Worm (Caenorhabditis elegans) whole organism, young adult: Measurements from ENCODE around the gene hsp-12.2.

Experiments used
- F49E8.2 ChIP-seq: sonication (generic microtip); optimal IDR thresholded peaks from 3 replicates; lab custom pipeline; 2017; ENCODE audit warnings: missing genetic modification characterization, mild to moderate bottlenecking, missing compliant biosample characterization, antibody characterized with exemption, moderate library complexity; ENCODE audit not compliant: insufficient read depth
- ama-1 ChIP-seq, 3 experiments: fragments of 150-350 bp in 1 of 3; sonication (generic microtip) in 2 of 3; optimal IDR thresholded peaks; 2 replicates each; lab custom pipeline; 2014 to 2018; ENCODE audit warnings: missing biosample characterization in 2 of 3, missing genetic modification characterization in 2 of 3, missing genetic modification reagents in 2 of 3
- lin-35 ChIP-seq, 3 experiments: fragments of 150-350 bp in 2 of 3; sonication (generic microtip) in 1 of 3; optimal IDR thresholded peaks; 2 replicates each; lab custom pipeline; 2014 to 2018; ENCODE audit warnings: missing biosample characterization in 3 of 3, missing genetic modification characterization in 3 of 3, missing genetic modification reagents in 3 of 3
- nhr-80 ChIP-seq: sonication (generic microtip); optimal IDR thresholded peaks from 2 replicates; lab custom pipeline; 2016; ENCODE audit warnings: missing genetic modification characterization, missing compliant biosample characterization
- xnd-1 ChIP-seq: sonication (generic microtip); optimal IDR thresholded peaks from 2 replicates; lab custom pipeline; 2016; ENCODE audit warnings: missing genotype, missing genetic modification reagents, missing genetic modification characterization, missing compliant biosample characterization

- no peak for TF ChIP-seq ama-1 (optimal IDR thresholded peaks at IDR 0.05; lab: Kevin White, UChicago)
- no peak for TF ChIP-seq ama-1 (GFP tag; optimal IDR thresholded peaks at IDR 0.05; lab: Kevin White, UChicago)
- no peak for TF ChIP-seq lin-35 (GFP tag; optimal IDR thresholded peaks at IDR 0.05; lab: Kevin White, UChicago)
- no peak for TF ChIP-seq F49E8.2
- TF ChIP-seq xnd-1 (tag; lab: Kevin White, UChicago): no peak
- TF ChIP-seq nhr-80 (tag; lab: Kevin White, UChicago): peak; percentile 55
Measured at ce11 chrIII:8133346-8133745, 4.5 kb upstream of the hsp-12.2 start, which contains the start of gene C14B9.2.
